Worm (Caenorhabditis elegans) whole organism, L3 larva: ENCODE measurements around the gene Y41D4B.4.
A peak's percentile ranks its signal among the peaks of the same experiment; 100 is the strongest.

Experiments
- R02D3.7 ChIP-seq: fragments of 150-350 bp; optimal IDR thresholded peaks from 2 replicates; lab custom pipeline; 2014; ENCODE audit warnings: missing biosample characterization, missing genetic modification characterization
- ZK546.5 ChIP-seq: sonication (generic microtip); optimal IDR thresholded peaks from 2 replicates; lab custom pipeline; 2017; ENCODE audit warnings: missing biosample characterization, missing genetic modification characterization
- ceh-28 ChIP-seq: fragments of 150-350 bp; optimal IDR thresholded peaks from 2 replicates; lab custom pipeline; 2014; ENCODE audit warnings: missing biosample characterization, missing genetic modification reagents, missing genetic modification characterization
- daf-12 ChIP-seq: fragments of 150-350 bp; optimal IDR thresholded peaks from 2 replicates; lab custom pipeline; 2014; ENCODE audit warnings: missing biosample characterization, missing genetic modification reagents, missing genetic modification characterization
- egl-27 ChIP-seq: sonication (generic microtip); optimal IDR thresholded peaks from 4 replicates; lab custom pipeline; 2017; ENCODE audit warnings: missing biosample characterization, missing genetic modification reagents, missing genetic modification characterization
- egl-5 ChIP-seq: fragments of 150-350 bp; optimal IDR thresholded peaks from 2 replicates; lab custom pipeline; 2017; ENCODE audit warnings: missing biosample characterization, missing genetic modification reagents, missing genetic modification characterization, inconsistent platforms
- elt-1 ChIP-seq: fragments of 150-350 bp; optimal IDR thresholded peaks from 2 replicates; lab custom pipeline; 2014; ENCODE audit warnings: missing biosample characterization, missing genetic modification characterization
- elt-2 ChIP-seq: sonication (generic microtip); optimal IDR thresholded peaks from 2 replicates; lab custom pipeline; 2016; ENCODE audit warnings: missing genetic modification reagents, mild to moderate bottlenecking, missing genetic modification characterization, missing compliant biosample characterization
- elt-3 ChIP-seq, 3 experiments: fragments of 150-350 bp in 1 of 3; sonication (generic microtip) in 2 of 3; optimal IDR thresholded peaks; 2 replicates in 2 of 3; 4 replicates in 1 of 3; lab custom pipeline; 2014 to 2017; ENCODE audit warnings: missing biosample characterization in 3 of 3, missing genetic modification characterization in 3 of 3
- fkh-10 ChIP-seq: sonication (generic microtip); optimal IDR thresholded peaks from 2 replicates; lab custom pipeline; 2017; ENCODE audit warnings: missing biosample characterization, missing genetic modification reagents, missing genetic modification characterization
- fkh-2 ChIP-seq: fragments of 150-350 bp; optimal IDR thresholded peaks from 2 replicates; lab custom pipeline; 2014; ENCODE audit warnings: missing biosample characterization, missing genetic modification reagents, missing genetic modification characterization
- hmg-11 ChIP-seq: sonication (generic microtip); optimal IDR thresholded peaks from 2 replicates; lab custom pipeline; 2016; ENCODE audit warnings: missing genetic modification characterization, missing compliant biosample characterization
- lin-39 ChIP-seq: fragments of 150-350 bp; optimal IDR thresholded peaks from 2 replicates; lab custom pipeline; 2018; ENCODE audit warnings: missing biosample characterization, missing genetic modification reagents, missing genetic modification characterization
- lsy-12 ChIP-seq: sonication (generic microtip); optimal IDR thresholded peaks from 2 replicates; lab custom pipeline; 2016; ENCODE audit warnings: mild to moderate bottlenecking, missing genetic modification characterization, missing compliant biosample characterization
- mdl-1 ChIP-seq: fragments of 150-350 bp; optimal IDR thresholded peaks from 2 replicates; lab custom pipeline; 2014; ENCODE audit warnings: missing biosample characterization, missing genetic modification characterization
- mml-1 ChIP-seq: fragments of 150-350 bp; sonication (generic microtip); optimal IDR thresholded peaks from 3 replicates; lab custom pipeline; 2014; ENCODE audit warnings: missing biosample characterization, missing genetic modification characterization
- nfya-1 ChIP-seq: sonication (generic microtip); optimal IDR thresholded peaks from 2 replicates; lab custom pipeline; 2017; ENCODE audit warnings: missing genetic modification characterization, mild to moderate bottlenecking, missing compliant biosample characterization, antibody characterized with exemption, moderate library complexity; ENCODE audit not compliant: insufficient read depth
- nhr-11 ChIP-seq: fragments of 150-350 bp; optimal IDR thresholded peaks from 2 replicates; lab custom pipeline; 2014; ENCODE audit warnings: missing biosample characterization, missing genetic modification characterization
- nhr-12 ChIP-seq: fragments of 150-350 bp; optimal IDR thresholded peaks from 2 replicates; lab custom pipeline; 2014; ENCODE audit warnings: missing biosample characterization, missing genetic modification characterization
- nhr-23 ChIP-seq: fragments of 150-350 bp; optimal IDR thresholded peaks from 2 replicates; lab custom pipeline; 2014; ENCODE audit warnings: missing biosample characterization, missing genetic modification reagents, missing genetic modification characterization
- nhr-237 ChIP-seq: fragments of 150-350 bp; optimal IDR thresholded peaks from 2 replicates; lab custom pipeline; 2014; ENCODE audit warnings: missing biosample characterization, missing genetic modification characterization
- nhr-25 ChIP-seq: sonication (generic microtip); optimal IDR thresholded peaks from 2 replicates; lab custom pipeline; 2017; ENCODE audit warnings: missing biosample characterization, missing genetic modification characterization
- nhr-43 ChIP-seq: sonication (generic microtip); optimal IDR thresholded peaks from 2 replicates; lab custom pipeline; 2016; ENCODE audit warnings: mild to moderate bottlenecking, missing genetic modification characterization, missing compliant biosample characterization; ENCODE audit not compliant: poor library complexity, severe bottlenecking
- pha-4 ChIP-seq: fragments of 150-350 bp; optimal IDR thresholded peaks from 2 replicates; lab custom pipeline; 2014; ENCODE audit warnings: missing biosample characterization, missing genetic modification reagents, missing genetic modification characterization
- pqm-1 ChIP-seq: fragments of 150-350 bp; optimal IDR thresholded peaks from 2 replicates; lab custom pipeline; 2017; ENCODE audit warnings: missing biosample characterization, missing genetic modification characterization, inconsistent platforms
- skn-1 ChIP-seq: fragments of 150-350 bp; optimal IDR thresholded peaks from 2 replicates; lab custom pipeline; 2014; ENCODE audit warnings: missing biosample characterization, missing genetic modification characterization
- tbx-2 ChIP-seq: sonication (generic microtip); optimal IDR thresholded peaks from 2 replicates; lab custom pipeline; 2016; ENCODE audit warnings: mild to moderate bottlenecking, missing genetic modification characterization, missing compliant biosample characterization
- zag-1 ChIP-seq: fragments of 150-350 bp; optimal IDR thresholded peaks from 2 replicates; lab custom pipeline; 2014; ENCODE audit warnings: missing biosample characterization, missing genetic modification characterization

Y41D4B.4 gene

ce11 chrIV:1659978-1660377 is at the start of gene Y41D4B.4:
Gene Y41D4B.4, plus strand, starts transcription at chrIV:1660110.
- TF ChIP-seq egl-27 (tag; lab: Kevin White, UChicago), result no peak
- TF ChIP-seq ceh-28 (tag; lab: Kevin White, UChicago), result no peak
- TF ChIP-seq nhr-237 (tag; lab: Kevin White, UChicago), result no peak
- no peak for TF ChIP-seq ZK546.5 (tag; lab: Kevin White, UChicago)
- TF ChIP-seq, all 47 proteins: peak for 0

ce11 chrIV:1613592-1613991 is 46.3 kb upstream of the Y41D4B.4 start, which contains the start of gene nhr-122:
Gene nhr-122, plus strand, starts transcription at chrIV:1613892.
- peak; percentile 19 for TF ChIP-seq pha-4 (tag; lab: Kevin White, UChicago)
- TF ChIP-seq ceh-28 (tag; lab: Kevin White, UChicago), result peak; percentile 30
- TF ChIP-seq nhr-12, result no peak
- TF ChIP-seq hmg-11, result peak; percentile 33

ce11 chrIV:1619519-1620311 is 40.2 kb upstream of the Y41D4B.4 start, which contains the start of gene nhr-92:
Gene nhr-92, plus strand, starts transcription at chrIV:1620094.
- TF ChIP-seq ceh-28 (tag; lab: Kevin White, UChicago), result peak; percentile 95
- TF ChIP-seq fkh-10 (GFP tag; lab: Kevin White, UChicago), result no peak
- no peak for TF ChIP-seq tbx-2 (tag; lab: Kevin White, UChicago)
- peak; percentile 34 for TF ChIP-seq pha-4 (tag; lab: Kevin White, UChicago)
- peak; percentile 38 for TF ChIP-seq elt-2 (tag; lab: Kevin White, UChicago)

- TF ChIP-seq nfya-1 (tag; lab: Kevin White, UChicago), result peak; percentile 16
- TF ChIP-seq nhr-23, result peak; percentile 14
- TF ChIP-seq nhr-43 (tag; lab: Kevin White, UChicago), result no peak
- peak; percentile 9 for TF ChIP-seq lin-39
- peak; percentile 1 for TF ChIP-seq elt-2 (tag; lab: Kevin White, UChicago)
- TF ChIP-seq mdl-1 (tag; lab: Kevin White, UChicago), result no peak
- no peak for TF ChIP-seq elt-1 (tag; lab: Kevin White, UChicago)
- TF ChIP-seq nhr-25 (tag; lab: Kevin White, UChicago), result peak; percentile 48
- no peak for TF ChIP-seq nhr-11 (tag; lab: Kevin White, UChicago)
- no peak for TF ChIP-seq pqm-1 (tag; lab: Kevin White, UChicago)
These were observed 36.2 kb upstream of the Y41D4B.4 start, which contains the start of gene nhr-87 for ce11 chrIV:1623712-1624111. Gene nhr-87, plus strand, starts transcription at chrIV:1624029.

ce11 chrIV:1624447-1624846 is 35.5 kb upstream of the Y41D4B.4 start:
- TF ChIP-seq elt-3 (tag; optimal IDR thresholded peaks at IDR 0.05; lab: Kevin White, UChicago) (no peak), fkh-2 (tag; lab: Kevin White, UChicago) (no peak), zag-1 (tag; lab: Kevin White, UChicago) (no peak), lsy-12 (no peak), ZK546.5 (tag; lab: Kevin White, UChicago) (no peak)

- TF ChIP-seq skn-1 (tag; lab: Kevin White, UChicago) (no peak), egl-5 (tag; lab: Kevin White, UChicago) (no peak), daf-12 (no peak), nhr-237 (tag; lab: Kevin White, UChicago) (no peak), ceh-28 (tag; lab: Kevin White, UChicago) (no peak), mml-1 (tag; lab: Kevin White, UChicago) (no peak), nhr-43 (tag; lab: Kevin White, UChicago) (no peak), nhr-11 (tag; lab: Kevin White, UChicago) (no peak), elt-2 (tag; lab: Kevin White, UChicago) (no peak), nhr-23 (no peak), lin-39 (no peak), R02D3.7 (tag; lab: Kevin White, UChicago) (no peak)
- TF ChIP-seq, all 47 proteins: peak for 0
These were observed 33.5 kb upstream of the Y41D4B.4 start, which contains the start of gene nhr-146 for ce11 chrIV:1626342-1626855. Gene nhr-146, plus strand, starts transcription at chrIV:1626805.
